Worm (Caenorhabditis elegans): ENCODE data around the gene spch-1.

- TF ChIP-seq zag-1 (tag; optimal IDR thresholded peaks at IDR 0.05) (no peak), R02D3.7 (tag; optimal IDR thresholded peaks at IDR 0.05) (no peak), blmp-1 (tag; optimal IDR thresholded peaks at IDR 0.05; ENCODE audit: insufficient read depth) (no peak), unc-62 (GFP tag; optimal IDR thresholded peaks at IDR 0.05) (no peak), ceh-82 (tag; optimal IDR thresholded peaks at IDR 0.05) (no peak), F13H6.1 (tag; optimal IDR thresholded peaks at IDR 0.05) (no peak)
These were observed 37.6 kb upstream of the spch-1 start, which contains the start of gene pigs-1 for ce11 chrIV:10148938-10149337.
